Worm (Caenorhabditis elegans): ENCODE measurements around the gene M57.2.

M57.2 gene

DNA sequence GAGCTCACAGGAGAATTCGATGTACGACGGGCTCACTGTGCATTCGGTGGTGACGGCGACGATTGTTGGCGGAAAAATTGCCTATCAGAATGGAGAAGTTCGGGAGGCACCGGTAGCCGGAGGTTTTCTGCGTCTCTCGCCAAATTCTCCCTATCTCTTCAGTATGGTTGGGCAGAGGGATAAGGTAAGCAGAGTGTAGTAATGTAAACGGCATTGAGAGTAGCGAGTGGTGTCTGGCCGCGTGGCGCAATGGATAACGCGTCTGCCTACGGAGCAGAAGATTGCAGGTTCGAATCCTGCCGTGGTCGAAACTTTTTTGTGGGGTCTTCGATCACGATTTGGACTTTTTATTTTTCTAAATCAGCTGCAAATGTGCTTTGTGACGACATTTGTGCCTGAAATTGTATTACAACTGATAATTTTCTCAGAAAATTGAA lies 2.6 kb upstream of the M57.2 start (continued):
- TF ChIP-seq Y75B8A.6 (GFP tag; IDR thresholded peaks at IDR 0.05) (0 out of 2 replicates have a peak, but pooled peaks have one; percentile 44), F37D6.2 (tag; optimal IDR thresholded peaks at IDR 0.05) (peak; percentile 45), pqm-1 (tag; optimal IDR thresholded peaks at IDR 0.05) (no peak), F44E2.7 (GFP tag; IDR thresholded peaks at IDR 0.05) (no peak), dmd-8 (GFP tag; IDR thresholded peaks at IDR 0.05) (peak; percentile 91), lin-15B (tag; optimal IDR thresholded peaks at IDR 0.05) (no peak), Y48G9A.11 (GFP tag; IDR thresholded peaks at IDR 0.05) (peak; percentile 77), nhr-48 (tag; optimal IDR thresholded peaks at IDR 0.05) (peak; percentile 10), zip-11 (GFP tag; IDR thresholded peaks at IDR 0.05) (no peak), madf-5 (GFP tag; IDR thresholded peaks at IDR 0.05) (peak; percentile 62 to 76; a peak in 2 of 4 replicates), vab-7 (GFP tag; IDR thresholded peaks at IDR 0.05) (peak; percentile 77), hif-1 (tag; optimal IDR thresholded peaks at IDR 0.05) (peak in 1 of 2 experiments; percentile 16), spr-1 (tag; optimal IDR thresholded peaks at IDR 0.05) (peak; percentile 61), duxl-1 (tag; optimal IDR thresholded peaks at IDR 0.05; ENCODE audit: poor library complexity) (no peak), ceh-32 (tag; optimal IDR thresholded peaks at IDR 0.05; ENCODE audit: poor library complexity) (no peak), tag-97 (GFP tag; IDR thresholded peaks at IDR 0.05) (no peak), ama-1 (optimal IDR thresholded peaks at IDR 0.05) (no peak), egl-27 (tag; optimal IDR thresholded peaks at IDR 0.05) (no peak), daf-8 (GFP tag; IDR thresholded peaks at IDR 0.05) (0 out of 2 replicates have a peak, but pooled peaks have one; percentile 25), nhr-25 (tag; optimal IDR thresholded peaks at IDR 0.05; ENCODE audit: borderline replicate concordance, insufficient read depth) (no peak), lin-13 (GFP tag; optimal IDR thresholded peaks at IDR 0.05) (peak; percentile 29), ceh-82 (tag; optimal IDR thresholded peaks at IDR 0.05) (no peak), snpc-1.2 (GFP tag; IDR thresholded peaks at IDR 0.05) (peak; percentile 79), nhr-10 (tag; optimal IDR thresholded peaks at IDR 0.05) (no peak), php-3 (GFP tag; IDR thresholded peaks at IDR 0.05) (peak; percentile 75), nhr-77 (tag; optimal IDR thresholded peaks at IDR 0.05) (no peak), unc-130 (GFP tag; optimal IDR thresholded peaks at IDR 0.05) (peak; percentile 49), ztf-11 (tag; optimal IDR thresholded peaks at IDR 0.05) (no peak), lin-1 (GFP tag; IDR thresholded peaks at IDR 0.05) (peak; percentile 73; the same call in 1 of the 2 replicates), zip-2 (tag; optimal IDR thresholded peaks at IDR 0.05) (peak; percentile 32), lin-29 (GFP tag; IDR thresholded peaks at IDR 0.05) (no peak), Y105C5A.15 (GFP tag; IDR thresholded peaks at IDR 0.05) (peak; percentile 82; the same call in 1 of the 2 replicates), aha-1 (tag) (peak; percentile 84), hlh-30 (tag; optimal IDR thresholded peaks at IDR 0.05; ENCODE audit: insufficient read depth) (peak; percentile 39), unc-39 (tag; optimal IDR thresholded peaks at IDR 0.05) (no peak), arid-1 (GFP tag; conservative IDR thresholded peaks at IDR 0.05) (peak; percentile 86; the same call in 1 of the 2 replicates), dve-1 (tag; optimal IDR thresholded peaks at IDR 0.05; ENCODE audit: insufficient read depth) (peak; percentile 17), nhr-102 (tag; optimal IDR thresholded peaks at IDR 0.05) (peak; percentile 32), aly-2 (tag; optimal IDR thresholded peaks at IDR 0.05) (no peak), F10B5.3 (tag; optimal IDR thresholded peaks at IDR 0.05) (no peak), dmd-9 (GFP tag; IDR thresholded peaks at IDR 0.05) (peak; percentile 42; the same call in 1 of the 2 replicates), egl-43 (GFP tag; IDR thresholded peaks at IDR 0.05) (peak; percentile 86), F26F4.8 (GFP tag; conservative IDR thresholded peaks at IDR 0.05) (peak; percentile 72; the same call in 1 of the 2 replicates), dpl-1 (GFP tag; optimal IDR thresholded peaks at IDR 0.05) (peak; percentile 3), set-16 (GFP tag; IDR thresholded peaks at IDR 0.05) (peak; percentile 67), ceh-20 (GFP tag; IDR thresholded peaks at IDR 0.05) (no peak), mes-2 (tag; optimal IDR thresholded peaks at IDR 0.05; ENCODE audit: poor library complexity, severe bottlenecking) (peak; percentile 74), skn-1 (tag; optimal IDR thresholded peaks at IDR 0.05) (no peak), lir-3 (tag; optimal IDR thresholded peaks at IDR 0.05) (peak; percentile 7), lin-38 (GFP tag; IDR thresholded peaks at IDR 0.05) (peak; percentile 81), gei-8 (GFP tag; optimal IDR thresholded peaks at IDR 0.05) (peak; percentile 0)

Measured in whole organism, L4 larva.